Worm (Caenorhabditis elegans): ENCODE measurements around the gene C46F11.4.

Gene C46F11.4

DNA sequence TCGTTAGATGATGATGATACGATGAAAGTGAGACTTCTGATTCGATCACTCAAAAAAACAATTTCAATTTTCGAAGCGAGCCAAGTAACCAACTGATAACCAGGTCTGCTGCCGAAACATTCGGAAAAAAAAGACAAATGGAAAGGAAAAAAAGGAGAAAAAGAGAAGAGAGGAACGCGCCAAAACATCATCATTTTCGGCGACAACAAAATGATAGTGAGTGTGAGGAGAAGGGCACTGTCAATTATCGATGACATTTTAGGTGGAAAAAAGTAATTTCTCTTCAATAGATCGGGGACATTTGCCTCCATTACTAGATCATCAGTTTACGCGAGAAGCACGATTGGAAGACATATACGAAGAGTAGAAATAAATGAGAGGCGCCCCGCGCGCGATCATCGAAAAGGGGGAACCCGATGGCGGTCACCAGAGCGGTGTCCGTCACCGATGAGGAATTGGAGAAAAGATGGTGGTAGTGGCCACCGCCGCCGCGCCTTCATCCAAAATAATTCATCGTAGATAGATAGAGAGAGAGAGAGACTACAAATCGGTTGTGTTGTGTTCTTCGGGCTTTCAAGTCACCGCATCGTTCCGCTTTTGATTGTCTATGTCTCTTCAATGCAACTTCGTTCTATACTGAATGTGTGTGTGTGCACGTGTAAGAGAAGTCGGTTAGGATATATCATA is 42.8 kb downstream of the C46F11.4 start:
- TF ChIP-seq daf-16 (GFP tag; optimal IDR thresholded peaks at IDR 0.05) (no peak), daf-16 (tag; optimal IDR thresholded peaks at IDR 0.05) (peak; percentile 65), hmg-1.1 (GFP tag; IDR thresholded peaks at IDR 0.05) (0 out of 2 replicates have a peak, but pooled peaks have one; percentile 24), dmd-6 (GFP tag; IDR thresholded peaks at IDR 0.05) (peak; percentile 63), dve-1 (tag; optimal IDR thresholded peaks at IDR 0.05; ENCODE audit: insufficient read depth) (peak; percentile 37), hlh-11 (tag; optimal IDR thresholded peaks at IDR 0.05) (peak; percentile 41), mep-1 (tag; optimal IDR thresholded peaks at IDR 0.05) (peak; percentile 23), zfp-2 (tag; optimal IDR thresholded peaks at IDR 0.05) (no peak), pqm-1 (tag; optimal IDR thresholded peaks at IDR 0.05) (peak; percentile 30), mdl-1 (tag; optimal IDR thresholded peaks at IDR 0.05) (peak; percentile 9 to 80), F49E8.2 (tag; optimal IDR thresholded peaks at IDR 0.05; ENCODE audit: borderline replicate concordance) (no peak), mxl-3 (GFP tag; optimal IDR thresholded peaks at IDR 0.05) (peak; percentile 61), nhr-28 (tag; optimal IDR thresholded peaks at IDR 0.05) (peak; percentile 90), lin-38 (GFP tag; IDR thresholded peaks at IDR 0.05) (no peak)

DNA sequence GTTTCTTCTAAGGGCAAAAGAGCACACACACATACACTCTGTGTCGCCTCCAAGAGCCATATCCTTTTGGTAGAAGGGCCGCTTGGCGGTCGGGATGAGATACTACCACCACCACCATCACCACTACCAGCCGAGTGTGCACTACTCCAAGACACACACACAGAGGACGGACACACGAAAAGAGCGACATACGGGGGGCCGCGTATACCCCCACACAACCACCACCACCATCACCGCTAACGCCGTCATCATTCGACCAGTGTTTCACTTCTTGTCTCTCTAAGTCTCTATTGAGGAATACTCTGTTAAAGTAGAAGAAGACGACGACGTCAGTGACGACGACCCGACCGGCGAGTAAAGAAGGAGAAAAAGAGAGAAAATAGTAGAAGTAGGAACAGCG is 43.5 kb downstream of the C46F11.4 start:
- no peak for TF ChIP-seq D1046.2 (GFP tag; IDR thresholded peaks at IDR 0.05)
- TF ChIP-seq gei-8 (GFP tag; optimal IDR thresholded peaks at IDR 0.05), result no peak
- TF ChIP-seq set-16 (GFP tag; IDR thresholded peaks at IDR 0.05), result 0 out of 2 replicates have a peak, but pooled peaks have one; percentile 16
- peak in 1 of 2 experiments; percentile 91 for TF ChIP-seq unc-62 (GFP tag; optimal IDR thresholded peaks at IDR 0.05 in 1 of 2)
- no peak for TF ChIP-seq unc-62 (tag; optimal IDR thresholded peaks at IDR 0.05)
- TF ChIP-seq lsy-2 (tag; optimal IDR thresholded peaks at IDR 0.05), result peak in 1 of 2 experiments; percentile 35
- peak; percentile 38 for TF ChIP-seq mes-2 (tag; optimal IDR thresholded peaks at IDR 0.05; ENCODE audit: poor library complexity, severe bottlenecking)
- TF ChIP-seq mep-1 (tag; optimal IDR thresholded peaks at IDR 0.05), result peak; percentile 29
- TF ChIP-seq hmg-1.1 (GFP tag; IDR thresholded peaks at IDR 0.05), result peak; percentile 53
- TF ChIP-seq spr-3 (GFP tag; optimal IDR thresholded peaks at IDR 0.05), result no peak
- peak; percentile 62 for TF ChIP-seq rbr-2 (tag; optimal IDR thresholded peaks at IDR 0.05)

DNA sequence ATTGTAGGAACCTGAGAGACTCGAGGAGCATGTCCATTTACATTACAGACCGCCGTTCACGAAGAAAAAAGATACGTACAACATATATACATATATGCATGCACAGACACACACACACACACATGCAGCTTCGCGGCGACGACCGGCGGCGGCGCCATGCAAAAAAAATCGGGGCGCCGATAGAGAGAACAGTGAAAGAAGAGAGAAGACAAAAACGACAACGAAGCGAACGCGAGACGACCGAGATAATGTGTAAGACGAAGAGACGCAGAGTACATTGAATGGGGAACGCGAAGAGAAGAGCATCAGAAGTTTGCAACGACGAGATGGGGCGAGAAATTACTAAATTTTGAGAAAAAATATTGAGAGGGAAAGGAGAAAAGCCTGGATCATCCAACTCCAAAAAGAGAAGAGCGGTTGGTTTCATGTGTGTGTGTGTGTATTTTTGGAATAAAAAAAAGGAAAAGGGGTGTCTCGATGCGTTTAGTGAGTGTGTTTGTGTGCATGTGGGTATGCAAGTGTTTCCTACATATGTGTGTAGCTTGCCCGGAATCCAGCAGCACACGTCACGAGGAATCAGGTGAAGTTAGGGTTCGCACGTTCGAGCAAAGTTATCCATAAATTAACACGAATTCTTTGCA is 44.4 kb downstream of the C46F11.4 start:
- TF ChIP-seq nhr-237 (tag; optimal IDR thresholded peaks at IDR 0.05) (no peak), nhr-10 (tag; optimal IDR thresholded peaks at IDR 0.05) (no peak), mxl-3 (GFP tag; optimal IDR thresholded peaks at IDR 0.05) (peak; percentile 66), fos-1 (tag; optimal IDR thresholded peaks at IDR 0.05) (no peak), T26A8.4 (GFP tag; IDR thresholded peaks at IDR 0.05) (no peak), lin-1 (GFP tag; IDR thresholded peaks at IDR 0.05) (no peak), egl-27 (tag; optimal IDR thresholded peaks at IDR 0.05) (no peak), saeg-2 (GFP tag; IDR thresholded peaks at IDR 0.05) (no peak), mep-1 (tag; optimal IDR thresholded peaks at IDR 0.05) (peak; percentile 47), zfp-2 (tag; optimal IDR thresholded peaks at IDR 0.05) (no peak), ces-1 (GFP tag; optimal IDR thresholded peaks at IDR 0.05) (no peak), egl-43 (GFP tag; IDR thresholded peaks at IDR 0.05) (no peak), ceh-28 (tag; optimal IDR thresholded peaks at IDR 0.05) (no peak), ztf-7 (tag; optimal IDR thresholded peaks at IDR 0.05) (no peak), gei-8 (GFP tag; optimal IDR thresholded peaks at IDR 0.05) (no peak), lsy-2 (tag; optimal IDR thresholded peaks at IDR 0.05) (no peak), unc-62 (GFP tag; optimal IDR thresholded peaks at IDR 0.05 in 1 of 2) (peak in 1 of 2 experiments; percentile 90), unc-62 (tag; optimal IDR thresholded peaks at IDR 0.05) (no peak), fkh-10 (GFP tag; optimal IDR thresholded peaks at IDR 0.05) (no peak), skn-1 (tag; optimal IDR thresholded peaks at IDR 0.05) (no peak), ZK546.5 (tag; optimal IDR thresholded peaks at IDR 0.05) (no peak), nhr-25 (tag; optimal IDR thresholded peaks at IDR 0.05; ENCODE audit: borderline replicate concordance, insufficient read depth) (no peak), jun-1 (tag; optimal IDR thresholded peaks at IDR 0.05) (no peak), spr-1 (tag; optimal IDR thresholded peaks at IDR 0.05) (no peak), R02D3.7 (tag; optimal IDR thresholded peaks at IDR 0.05) (no peak), hlh-30 (tag; optimal IDR thresholded peaks at IDR 0.05; ENCODE audit: insufficient read depth) (peak; percentile 22), Y75B8A.6 (GFP tag; IDR thresholded peaks at IDR 0.05) (no peak), F10B5.3 (tag; optimal IDR thresholded peaks at IDR 0.05) (no peak), nhr-42 (GFP tag; IDR thresholded peaks at IDR 0.05) (no peak)
